Worm (Caenorhabditis elegans) whole organism, L4 larva: ENCODE results near the gene nhl-2.

Experiments
- F10B5.3 ChIP-seq: sonication (generic microtip); optimal IDR thresholded peaks from 2 replicates; lab custom pipeline; 2016; ENCODE audit warnings: mild to moderate bottlenecking, missing genetic modification characterization, missing compliant biosample characterization
- R02D3.7 ChIP-seq: fragments of 150-350 bp; sonication (generic microtip); optimal IDR thresholded peaks from 3 replicates; lab custom pipeline; 2014; ENCODE audit warnings: missing biosample characterization, missing genetic modification characterization
- Y105C5A.15 ChIP-seq: fragments of 200-800 bp; sonication (Bioruptor generic); IDR thresholded peaks from 2 replicates; pipeline ENCODE4 v1.3.6; 2022; ENCODE audit warnings: missing genetic modification characterization, missing compliant biosample characterization
- Y5F2A.4 ChIP-seq: fragments of 200-800 bp; sonication (Bioruptor generic); optimal IDR thresholded peaks from 2 replicates; lab custom pipeline; 2018; ENCODE audit warnings: mild to moderate bottlenecking, missing genetic modification characterization, missing compliant biosample characterization
- ZK337.2 ChIP-seq: fragments of 200-800 bp; sonication (Bioruptor generic); IDR thresholded peaks from 2 replicates; pipeline ENCODE4 v1.3.6; 2022; ENCODE audit warnings: missing genetic modification reagents, missing genetic modification characterization, missing compliant biosample characterization
- aha-1 ChIP-seq: fragments of 150-350 bp; peaks from one replicate; lab custom pipeline; 2014; ENCODE audit warnings: missing biosample characterization, missing genetic modification characterization
- arid-1 ChIP-seq: fragments of 200-800 bp; sonication (Bioruptor generic); conservative IDR thresholded peaks from 2 replicates; pipeline ENCODE4 v1.3.6; 2022; ENCODE audit warnings: missing genetic modification reagents, missing genetic modification characterization, missing compliant biosample characterization
- daf-12 ChIP-seq: fragments of 150-350 bp; optimal IDR thresholded peaks from 2 replicates; lab custom pipeline; 2014; ENCODE audit warnings: missing biosample characterization, missing genetic modification reagents, missing genetic modification characterization
- daf-16 ChIP-seq, 3 experiments: sonication (generic microtip); optimal IDR thresholded peaks; 2 replicates each; lab custom pipeline; 2016 to 2017; ENCODE audit warnings: missing genetic modification characterization in 3 of 3, missing genetic modification reagents in 3 of 3, mild to moderate bottlenecking in 2 of 3, missing compliant biosample characterization in 2 of 3, missing biosample characterization in 1 of 3, moderate library complexity in 1 of 3
- dpl-1 ChIP-seq: fragments of 150-350 bp; optimal IDR thresholded peaks from 2 replicates; lab custom pipeline; 2014; ENCODE audit warnings: missing biosample characterization, missing genetic modification reagents, missing genetic modification characterization
- dve-1 ChIP-seq: sonication (generic microtip); optimal IDR thresholded peaks from 2 replicates; lab custom pipeline; 2017; ENCODE audit warnings: antibody characterized with exemption, mild to moderate bottlenecking, missing genetic modification characterization, missing compliant biosample characterization; ENCODE audit not compliant: insufficient read depth
- egl-27 ChIP-seq: sonication (generic microtip); optimal IDR thresholded peaks from 3 replicates; lab custom pipeline; 2017; ENCODE audit warnings: missing biosample characterization, missing genetic modification reagents, missing genetic modification characterization
- gei-8 ChIP-seq: fragments of 200-800 bp; sonication (Bioruptor generic); optimal IDR thresholded peaks from 2 replicates; lab custom pipeline; 2018; ENCODE audit warnings: mild to moderate bottlenecking, missing genetic modification characterization, missing compliant biosample characterization
- hif-1 ChIP-seq, 2 experiments: sonication (generic microtip); optimal IDR thresholded peaks; 2 replicates each; lab custom pipeline; 2016 to 2017; ENCODE audit warnings: missing compliant biosample characterization in 2 of 2, missing genetic modification characterization in 2 of 2, missing genetic modification reagents in 2 of 2, missing genotype in 2 of 2, mild to moderate bottlenecking in 1 of 2
- hlh-11 ChIP-seq: fragments of 200-800 bp; sonication (Bioruptor generic); optimal IDR thresholded peaks from 2 replicates; lab custom pipeline; 2018; ENCODE audit warnings: mild to moderate bottlenecking, missing genetic modification characterization, missing compliant biosample characterization
- hlh-30 ChIP-seq: sonication (generic microtip); optimal IDR thresholded peaks from 2 replicates; lab custom pipeline; 2017; ENCODE audit warnings: antibody characterized with exemption, mild to moderate bottlenecking, missing genetic modification characterization, missing compliant biosample characterization; ENCODE audit not compliant: insufficient read depth
- jun-1 ChIP-seq: fragments of 150-350 bp; optimal IDR thresholded peaks from 2 replicates; lab custom pipeline; 2014; ENCODE audit warnings: missing biosample characterization, missing genetic modification reagents, missing genetic modification characterization
- lin-1 ChIP-seq: fragments of 200-800 bp; sonication (Bioruptor generic); IDR thresholded peaks from 2 replicates; pipeline ENCODE4 v1.3.6; 2022; ENCODE audit warnings: missing genetic modification reagents, missing genetic modification characterization, missing compliant biosample characterization
- lin-38 ChIP-seq: fragments of 200-800 bp; sonication (Bioruptor generic); IDR thresholded peaks from 2 replicates; pipeline ENCODE4 v1.3.6; 2022; ENCODE audit warnings: missing genetic modification reagents, missing genetic modification characterization, missing compliant biosample characterization
- lin-39 ChIP-seq: fragments of 150-350 bp; optimal IDR thresholded peaks from 2 replicates; lab custom pipeline; 2014; ENCODE audit warnings: missing biosample characterization, missing genetic modification reagents, missing genetic modification characterization
- madf-5 ChIP-seq, 2 experiments: fragments of 200-800 bp; sonication (Bioruptor generic); IDR thresholded peaks; 2 replicates each; pipeline ENCODE4 v1.3.6; 2022; ENCODE audit warnings: missing compliant biosample characterization in 2 of 2, missing genetic modification characterization in 2 of 2
- madf-9 ChIP-seq: fragments of 200-800 bp; sonication (Bioruptor generic); conservative IDR thresholded peaks from 2 replicates; pipeline ENCODE4 v1.3.6; 2022; ENCODE audit warnings: missing genetic modification reagents, missing genetic modification characterization, missing compliant biosample characterization
- mdl-1 ChIP-seq, 2 experiments: fragments of 150-350 bp in 1 of 2; sonication (generic microtip) in 1 of 2; optimal IDR thresholded peaks; 2 replicates each; lab custom pipeline; 2014 to 2017; ENCODE audit warnings: missing biosample characterization in 2 of 2, missing genetic modification characterization in 2 of 2
- mes-2 ChIP-seq: sonication (generic microtip); optimal IDR thresholded peaks from 2 replicates; lab custom pipeline; 2016; ENCODE audit warnings: missing genotype, mild to moderate bottlenecking, missing genetic modification characterization, missing compliant biosample characterization; ENCODE audit not compliant: poor library complexity, severe bottlenecking
- nhr-10 ChIP-seq: fragments of 150-350 bp; optimal IDR thresholded peaks from 2 replicates; lab custom pipeline; 2014; ENCODE audit warnings: missing biosample characterization, missing genetic modification characterization
- nhr-111 ChIP-seq: fragments of 200-800 bp; sonication (Bioruptor generic); optimal IDR thresholded peaks from 2 replicates; lab custom pipeline; 2018; ENCODE audit warnings: mild to moderate bottlenecking, missing genetic modification characterization, missing compliant biosample characterization
- nhr-76 ChIP-seq: fragments of 150-350 bp; optimal IDR thresholded peaks from 2 replicates; lab custom pipeline; 2014; ENCODE audit warnings: missing biosample characterization, missing genetic modification characterization
- snpc-1.2 ChIP-seq: fragments of 200-800 bp; sonication (Bioruptor generic); IDR thresholded peaks from 2 replicates; pipeline ENCODE4 v1.3.6; 2022; ENCODE audit warnings: missing genetic modification reagents, missing genetic modification characterization, missing compliant biosample characterization
- spr-1 ChIP-seq: sonication (generic microtip); optimal IDR thresholded peaks from 2 replicates; lab custom pipeline; 2016; ENCODE audit warnings: mild to moderate bottlenecking, missing genetic modification characterization, missing compliant biosample characterization
- tra-1 ChIP-seq: fragments of 200-800 bp; sonication (Bioruptor generic); IDR thresholded peaks from 2 replicates; pipeline ENCODE4 v1.3.6; 2022; ENCODE audit warnings: missing genetic modification reagents, missing genetic modification characterization, missing compliant biosample characterization
- unc-130 ChIP-seq: sonication (generic microtip); optimal IDR thresholded peaks from 2 replicates; lab custom pipeline; 2016; ENCODE audit warnings: missing genetic modification reagents, missing genetic modification characterization, missing compliant biosample characterization
- unc-62 ChIP-seq, 3 experiments: fragments of 150-350 bp in 1 of 3; sonication (generic microtip); optimal IDR thresholded peaks in 2 of 3; peaks in 1 of 3; 1 replicate in 1 of 3; 2 replicates in 2 of 3; lab custom pipeline; 2014 to 2017; ENCODE audit warnings: missing biosample characterization in 3 of 3, missing genetic modification characterization in 3 of 3, missing genetic modification reagents in 3 of 3, missing genotype in 1 of 3
- zag-1 ChIP-seq: fragments of 150-350 bp; optimal IDR thresholded peaks from 2 replicates; lab custom pipeline; 2014; ENCODE audit warnings: missing biosample characterization, missing genetic modification characterization
- zfp-2 ChIP-seq: sonication (generic microtip); optimal IDR thresholded peaks from 2 replicates; lab custom pipeline; 2016; ENCODE audit warnings: mild to moderate bottlenecking, missing genetic modification characterization, missing compliant biosample characterization
- zip-11 ChIP-seq: fragments of 200-800 bp; sonication (Bioruptor generic); IDR thresholded peaks from 2 replicates; pipeline ENCODE4 v1.3.6; 2022; ENCODE audit warnings: missing genetic modification characterization, missing compliant biosample characterization
- zip-2 ChIP-seq: fragments of 150-350 bp; optimal IDR thresholded peaks from 2 replicates; lab custom pipeline; 2014; ENCODE audit warnings: missing biosample characterization, missing genetic modification characterization
- ztf-11 ChIP-seq: fragments of 150-350 bp; optimal IDR thresholded peaks from 2 replicates; lab custom pipeline; 2014; ENCODE audit warnings: missing biosample characterization, missing genetic modification characterization
- ztf-7 ChIP-seq: fragments of 150-350 bp; optimal IDR thresholded peaks from 2 replicates; lab custom pipeline; 2014; ENCODE audit warnings: missing biosample characterization, missing genetic modification characterization

nhl-2 gene

DNA sequence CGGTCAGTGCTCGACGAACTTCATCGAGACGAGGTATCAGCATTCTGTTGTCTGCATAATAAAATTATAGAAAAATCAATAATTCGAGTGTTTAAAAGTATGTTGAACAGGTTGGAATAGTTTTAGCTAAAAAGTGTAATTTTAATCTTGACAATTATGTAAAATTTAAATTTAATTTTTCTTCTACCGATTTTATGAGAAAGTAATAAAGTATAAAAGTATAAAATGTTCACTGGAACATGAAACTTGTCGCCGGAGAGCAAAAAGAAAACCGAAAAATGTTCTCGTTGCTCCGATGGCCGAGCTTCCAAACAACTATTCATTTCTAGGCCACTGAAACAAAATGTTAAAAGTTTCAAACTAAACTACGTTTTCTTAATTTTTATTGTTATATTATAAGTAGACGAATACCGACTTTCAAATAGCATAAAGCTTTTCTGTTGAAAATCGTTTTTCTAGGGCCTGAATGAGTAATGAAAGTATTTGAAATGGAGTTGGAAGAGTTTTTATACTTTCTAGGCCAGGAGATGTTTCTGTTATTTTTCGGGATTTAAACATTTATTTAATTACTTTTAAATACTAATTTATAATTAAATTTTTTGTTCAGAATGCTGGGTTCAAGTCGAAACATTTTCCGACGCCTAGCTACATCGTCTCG, 37.0 kb downstream of the nhl-2 start, which contains the start of the genes C35D10.10 and C35D10.5:
TSS of gene C35D10.10 (minus strand) at position 51 of the 658 bp plus-strand sequence.
TSS of gene C35D10.5 (plus strand) at position 608 of the 658 bp plus-strand sequence.
- TF ChIP-seq mes-2 (tag; lab: Kevin White, UChicago), result peak; percentile 55
- peak; percentile 50 for TF ChIP-seq unc-130 (GFP tag; lab: Kevin White, UChicago)
- TF ChIP-seq egl-27 (tag; lab: Kevin White, UChicago), result no peak
- TF ChIP-seq hif-1 (tag; optimal IDR thresholded peaks at IDR 0.05; lab: Kevin White, UChicago), result peak in 1 of 2 experiments; percentile 50

DNA sequence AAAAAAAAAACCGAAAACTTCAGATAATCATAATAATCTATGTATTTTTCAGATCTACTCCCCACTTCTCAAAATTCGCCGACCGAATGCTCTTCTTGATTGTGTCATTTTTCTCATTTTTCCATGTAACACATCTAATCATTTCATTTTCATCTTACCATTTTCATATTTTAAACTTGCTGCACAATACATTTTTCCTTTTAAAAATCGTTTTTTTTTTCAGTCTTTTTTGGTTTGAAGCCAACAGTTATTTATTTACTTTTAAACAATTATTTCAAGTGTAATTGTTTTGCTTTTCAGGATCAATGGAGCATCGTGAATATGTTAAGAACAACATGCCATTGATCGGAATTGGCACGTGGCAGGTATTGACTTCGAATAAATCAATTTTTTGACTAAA, 39.8 kb downstream of the nhl-2 start, which contains the start of gene C35D10.6:
TSS of gene C35D10.6 (plus strand) at position 301 of the 400 bp plus-strand sequence.
- no peak for TF ChIP-seq ZK337.2 (GFP tag; lab: Robert Waterston, UW)
- no peak for TF ChIP-seq lin-1
- no peak for TF ChIP-seq zag-1
- TF ChIP-seq daf-12 (tag; lab: Kevin White, UChicago), result no peak
- no peak for TF ChIP-seq jun-1 (tag; lab: Kevin White, UChicago)
- no peak for TF ChIP-seq ztf-7 (tag; lab: Kevin White, UChicago)
- no peak for TF ChIP-seq nhr-76 (tag; lab: Kevin White, UChicago)
- no peak for TF ChIP-seq hlh-11
- no peak for TF ChIP-seq nhr-10 (tag; lab: Kevin White, UChicago)
- no peak for TF ChIP-seq hlh-30
- TF ChIP-seq aha-1 (tag; lab: Kevin White, UChicago), result no peak
- no peak for TF ChIP-seq snpc-1.2 (GFP tag; lab: Robert Waterston, UW)
- TF ChIP-seq nhr-111, result no peak

DNA sequence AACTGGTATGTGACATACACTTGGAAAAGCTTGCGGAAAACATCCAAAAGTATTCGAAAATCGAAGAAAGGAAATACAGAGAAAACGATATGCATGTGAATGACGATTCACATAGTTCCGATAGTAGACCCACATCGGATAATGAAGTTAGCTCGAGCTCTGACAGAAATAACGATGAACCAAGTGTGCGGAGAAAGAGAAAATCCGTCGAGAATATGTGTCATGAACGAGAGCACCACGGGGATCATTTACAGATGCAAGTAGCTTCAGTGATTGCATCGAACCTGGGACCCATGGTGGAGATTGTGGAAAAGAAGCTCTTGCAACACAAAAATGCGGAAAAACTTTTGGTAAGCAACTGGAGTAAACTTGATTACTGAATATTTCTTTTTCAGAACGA, 41.9 kb downstream of the nhl-2 start:
- TF ChIP-seq unc-62 (GFP tag; optimal IDR thresholded peaks at IDR 0.05 in 1 of 2; lab: Kevin White, UChicago) (peak in 1 of 2 experiments; percentile 98), unc-62 (tag; optimal IDR thresholded peaks at IDR 0.05; lab: Kevin White, UChicago) (no peak), gei-8 (GFP tag; lab: Kevin White, UChicago) (no peak)

DNA sequence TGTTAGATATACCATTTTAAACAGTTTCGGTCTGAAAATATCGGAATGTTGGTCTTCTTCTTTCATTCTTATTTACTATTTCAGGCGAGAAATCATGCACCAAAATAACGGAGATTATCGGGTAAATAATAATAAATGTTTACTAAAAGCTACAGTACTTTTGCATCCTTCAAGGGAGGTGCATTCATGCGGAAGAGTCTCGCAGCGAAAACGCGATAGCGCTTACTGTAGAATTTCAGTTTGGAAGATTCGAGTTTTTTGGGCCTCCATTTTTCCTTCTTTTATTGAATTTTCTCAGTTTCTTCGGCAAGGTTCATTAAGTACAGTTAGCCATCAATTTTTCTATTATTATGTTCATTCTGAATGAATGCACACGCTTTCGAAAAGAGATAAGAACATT, 42.8 kb downstream of the nhl-2 start, which contains the start of gene C35D10.7:
TSS of gene C35D10.7 (plus strand) at position 85 of the 400 bp plus-strand sequence.
- TF ChIP-seq lin-38 (GFP tag; lab: Robert Waterston, UW), result peak; percentile 35; the same call in 1 of the 2 replicates
- TF ChIP-seq F10B5.3 (tag; lab: Kevin White, UChicago), result no peak
- no peak for TF ChIP-seq zfp-2 (tag; lab: Kevin White, UChicago)

DNA sequence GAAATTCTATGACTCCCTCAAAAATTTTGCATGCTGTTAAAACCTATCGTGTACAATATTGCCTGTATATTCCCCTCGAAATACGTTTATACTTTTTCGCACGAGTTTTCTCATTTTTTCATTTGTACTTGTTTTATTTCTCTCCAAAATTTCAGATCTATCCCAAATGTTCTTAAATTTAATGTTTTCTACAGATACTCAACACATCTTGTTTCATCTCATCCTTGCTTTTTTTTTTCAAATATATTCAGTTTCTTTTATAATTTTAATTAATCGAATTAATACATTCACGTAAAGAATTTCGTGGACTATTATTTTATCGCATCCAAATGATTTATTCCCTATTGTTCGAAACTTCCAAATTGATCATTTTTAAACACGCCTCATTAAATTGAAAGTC, 44.0 kb downstream of the nhl-2 start, which contains the start of gene C35D10.8:
TSS of gene C35D10.8 (plus strand) at position 301 of the 400 bp plus-strand sequence.
- no peak for TF ChIP-seq zip-2 (tag; lab: Kevin White, UChicago)
- no peak for TF ChIP-seq dve-1 (tag; lab: Kevin White, UChicago)
- TF ChIP-seq daf-16 (GFP tag; optimal IDR thresholded peaks at IDR 0.05; lab: Kevin White, UChicago), result no peak
- TF ChIP-seq daf-16 (tag; optimal IDR thresholded peaks at IDR 0.05; lab: Kevin White, UChicago), result no peak
- no peak for TF ChIP-seq lin-39
- TF ChIP-seq arid-1 (GFP tag; lab: Robert Waterston, UW), result no peak
- no peak for TF ChIP-seq madf-5 (GFP tag; IDR thresholded peaks at IDR 0.05; lab: Robert Waterston, UW)
- no peak for TF ChIP-seq Y5F2A.4 (GFP tag; lab: Kevin White, UChicago)
- TF ChIP-seq tra-1, result no peak
- no peak for TF ChIP-seq ztf-11 (tag; lab: Kevin White, UChicago)
- TF ChIP-seq Y105C5A.15 (GFP tag; lab: Robert Waterston, UW), result no peak
- no peak for TF ChIP-seq zip-11 (GFP tag; lab: Robert Waterston, UW)
- no peak for TF ChIP-seq R02D3.7 (tag; lab: Kevin White, UChicago)
- no peak for TF ChIP-seq spr-1 (tag; lab: Kevin White, UChicago)
- no peak for TF ChIP-seq mdl-1 (tag; optimal IDR thresholded peaks at IDR 0.05; lab: Kevin White, UChicago)
- TF ChIP-seq dpl-1 (GFP tag; lab: Kevin White, UChicago), result no peak
- TF ChIP-seq madf-9 (GFP tag; lab: Robert Waterston, UW), result no peak
